Fruit fly (Drosophila melanogaster) whole organism: Measurements from ENCODE around the gene Ctl1.

ENCODE experiments used
- CG8478 ChIP-seq: fragments of >200 bp; optimal IDR thresholded peaks from 2 replicates; lab custom pipeline; 2018; ENCODE audit warnings: inconsistent platforms
- Dll ChIP-seq: fragments of >200 bp; optimal IDR thresholded peaks from 2 replicates; lab custom pipeline; 2017
- EcR ChIP-seq, 2 experiments: fragments of >200 bp; optimal IDR thresholded peaks; 2 replicates each; lab custom pipeline; 2017; ENCODE audit warnings: missing biosample characterization in 2 of 2, missing genetic modification characterization in 2 of 2, missing genetic modification reagents in 2 of 2
- pan ChIP-seq: fragments of >200 bp; optimal IDR thresholded peaks from 2 replicates; lab custom pipeline; 2017
- psq ChIP-seq: fragments of >200 bp; optimal IDR thresholded peaks from 2 replicates; lab custom pipeline; 2017
- usp ChIP-seq: fragments of >200 bp; optimal IDR thresholded peaks from 2 replicates; lab custom pipeline; 2017; ENCODE audit warnings: missing biosample characterization, missing genetic modification characterization, mixed read lengths

Ctl1 gene

dm6 chr3L:4292120-4292697, 14.4 kb downstream of the Ctl1 start, which contains the start of the genes CG15012 and Fdx2:
Gene CG15012 (minus strand): TSS chr3L:4292246.
Gene Fdx2 (plus strand): TSS chr3L:4292482.
- TF ChIP-seq psq (lab: Kevin White, UChicago) (no peak), pan (lab: Kevin White, UChicago) (no peak), usp (GFP tag; lab: Kevin White, UChicago) (no peak), EcR (GFP tag; optimal IDR thresholded peaks at IDR 0.05; lab: Kevin White, UChicago) (no peak), Dll (no peak)

dm6 chr3L:4293304-4293703, 15.5 kb downstream of the Ctl1 start:
- TF ChIP-seq psq (lab: Kevin White, UChicago) = no peak
- TF ChIP-seq CG8478 (lab: Kevin White, UChicago) = no peak
- TF ChIP-seq Dll = no peak
- TF ChIP-seq usp (GFP tag; lab: Kevin White, UChicago) = no peak
- no peak for TF ChIP-seq EcR (GFP tag; optimal IDR thresholded peaks at IDR 0.05; lab: Kevin White, UChicago)
- no peak for TF ChIP-seq pan (lab: Kevin White, UChicago)

dm6 chr3L:4293711-4294110, 15.9 kb downstream of the Ctl1 start:
- TF ChIP-seq Dll = no peak
- TF ChIP-seq pan (lab: Kevin White, UChicago) = no peak
- TF ChIP-seq psq (lab: Kevin White, UChicago) = no peak
- no peak for TF ChIP-seq usp (GFP tag; lab: Kevin White, UChicago)
- TF ChIP-seq CG8478 (lab: Kevin White, UChicago) = no peak
- no peak for TF ChIP-seq EcR (GFP tag; optimal IDR thresholded peaks at IDR 0.05; lab: Kevin White, UChicago)

dm6 chr3L:4296760-4297159, 19.0 kb downstream of the Ctl1 start:
- no peak for TF ChIP-seq CG8478 (lab: Kevin White, UChicago)
- TF ChIP-seq Dll = no peak

- TF ChIP-seq CG8478 (lab: Kevin White, UChicago) (no peak), psq (lab: Kevin White, UChicago) (no peak), usp (GFP tag; lab: Kevin White, UChicago) (no peak), Dll (no peak), pan (lab: Kevin White, UChicago) (no peak), EcR (GFP tag; optimal IDR thresholded peaks at IDR 0.05; lab: Kevin White, UChicago) (no peak)
Observed at dm6 chr3L:4302088-4302487, 24.3 kb downstream of the Ctl1 start.

dm6 chr3L:4304244-4304959, 26.6 kb downstream of the Ctl1 start:
- TF ChIP-seq pan (lab: Kevin White, UChicago) = no peak
- TF ChIP-seq Dll = no peak

- TF ChIP-seq CG8478 (lab: Kevin White, UChicago) (no peak), Dll (no peak), psq (lab: Kevin White, UChicago) (no peak), pan (lab: Kevin White, UChicago) (no peak), usp (GFP tag; lab: Kevin White, UChicago) (no peak), EcR (GFP tag; optimal IDR thresholded peaks at IDR 0.05; lab: Kevin White, UChicago) (no peak)
Observed at dm6 chr3L:4307691-4308383, 30.1 kb downstream of the Ctl1 start, which contains the start of gene dyl. Gene dyl (minus strand): TSS chr3L:4307718.

dm6 chr3L:4310604-4311003, 32.8 kb downstream of the Ctl1 start:
- TF ChIP-seq EcR (GFP tag; optimal IDR thresholded peaks at IDR 0.05; lab: Kevin White, UChicago) (no peak), Dll (no peak), usp (GFP tag; lab: Kevin White, UChicago) (no peak), pan (lab: Kevin White, UChicago) (no peak), psq (lab: Kevin White, UChicago) (no peak), CG8478 (lab: Kevin White, UChicago) (no peak)

dm6 chr3L:4313299-4313698, 35.5 kb downstream of the Ctl1 start, which contains the start of gene Claspin:
Gene Claspin (plus strand): TSS chr3L:4313483.
- no peak for TF ChIP-seq usp (GFP tag; lab: Kevin White, UChicago)
- TF ChIP-seq psq (lab: Kevin White, UChicago) = no peak
- no peak for TF ChIP-seq EcR (GFP tag; optimal IDR thresholded peaks at IDR 0.05; lab: Kevin White, UChicago)
- TF ChIP-seq Dll = no peak
- TF ChIP-seq pan (lab: Kevin White, UChicago) = no peak
- no peak for TF ChIP-seq CG8478 (lab: Kevin White, UChicago)

- no peak for TF ChIP-seq pan (lab: Kevin White, UChicago)
- TF ChIP-seq psq (lab: Kevin White, UChicago) = no peak
- no peak for TF ChIP-seq usp (GFP tag; lab: Kevin White, UChicago)
- no peak for TF ChIP-seq Dll
- TF ChIP-seq EcR (GFP tag; optimal IDR thresholded peaks at IDR 0.05; lab: Kevin White, UChicago) = no peak
- TF ChIP-seq CG8478 (lab: Kevin White, UChicago) = no peak
Observed at dm6 chr3L:4318677-4319580, 41.2 kb downstream of the Ctl1 start, which contains the start of gene PMP34. Gene PMP34 (plus strand): TSS chr3L:4318755.
